Worm (Caenorhabditis elegans) whole organism, late embryonic: ENCODE measurements around the gene Y102A5C.2.

Experiments used
- ceh-24 ChIP-seq: sonication (generic microtip); optimal IDR thresholded peaks from 2 replicates; lab custom pipeline; 2016; ENCODE audit warnings: mild to moderate bottlenecking, missing genetic modification characterization, missing compliant biosample characterization
- ceh-30 ChIP-seq: fragments of 150-350 bp; optimal IDR thresholded peaks from 2 replicates; lab custom pipeline; 2014; ENCODE audit warnings: missing biosample characterization, missing genetic modification characterization
- ceh-34 ChIP-seq: sonication (generic microtip); optimal IDR thresholded peaks from 2 replicates; lab custom pipeline; 2016; ENCODE audit warnings: mild to moderate bottlenecking, missing genetic modification characterization, missing compliant biosample characterization
- ceh-6 ChIP-seq: fragments of 200-800 bp; sonication (Bioruptor generic); optimal IDR thresholded peaks from 2 replicates; lab custom pipeline; 2018; ENCODE audit warnings: mild to moderate bottlenecking, missing genetic modification characterization, missing compliant biosample characterization
- ceh-9 ChIP-seq: sonication (generic microtip); optimal IDR thresholded peaks from 2 replicates; lab custom pipeline; 2016; ENCODE audit warnings: mild to moderate bottlenecking, missing genetic modification characterization, inconsistent platforms, missing compliant biosample characterization
- hlh-13 ChIP-seq: fragments of 200-800 bp; sonication (Bioruptor generic); optimal IDR thresholded peaks from 2 replicates; lab custom pipeline; 2018; ENCODE audit warnings: mild to moderate bottlenecking, missing genetic modification characterization, missing compliant biosample characterization
- lim-6 ChIP-seq: sonication (generic microtip); optimal IDR thresholded peaks from 2 replicates; lab custom pipeline; 2016; ENCODE audit warnings: missing genetic modification characterization, missing compliant biosample characterization
- lin-11 ChIP-seq: fragments of 200-800 bp; sonication (Bioruptor generic); optimal IDR thresholded peaks from 2 replicates; lab custom pipeline; 2018; ENCODE audit warnings: mild to moderate bottlenecking, missing genetic modification characterization, missing compliant biosample characterization
- nhr-11 ChIP-seq: fragments of 150-350 bp; optimal IDR thresholded peaks from 2 replicates; lab custom pipeline; 2014; ENCODE audit warnings: missing biosample characterization, missing genetic modification characterization
- pha-4 ChIP-seq: fragments of 150-350 bp; optimal IDR thresholded peaks from 2 replicates; lab custom pipeline; 2018; ENCODE audit warnings: missing biosample characterization, missing genetic modification reagents, missing genetic modification characterization
- sox-4 ChIP-seq: sonication (generic microtip); optimal IDR thresholded peaks from 2 replicates; lab custom pipeline; 2017; ENCODE audit warnings: mild to moderate bottlenecking, missing genetic modification characterization, inconsistent platforms, missing compliant biosample characterization
- syd-9 ChIP-seq: sonication (generic microtip); optimal IDR thresholded peaks from 2 replicates; lab custom pipeline; 2016; ENCODE audit warnings: mild to moderate bottlenecking, missing genetic modification characterization, moderate library complexity, missing compliant biosample characterization
- tbx-2 ChIP-seq: sonication (generic microtip); optimal IDR thresholded peaks from 2 replicates; lab custom pipeline; 2016; ENCODE audit warnings: missing genetic modification characterization, missing compliant biosample characterization
- unc-42 ChIP-seq: sonication (generic microtip); optimal IDR thresholded peaks from 2 replicates; lab custom pipeline; 2016; ENCODE audit warnings: missing genotype, missing genetic modification characterization, missing compliant biosample characterization

DNA sequence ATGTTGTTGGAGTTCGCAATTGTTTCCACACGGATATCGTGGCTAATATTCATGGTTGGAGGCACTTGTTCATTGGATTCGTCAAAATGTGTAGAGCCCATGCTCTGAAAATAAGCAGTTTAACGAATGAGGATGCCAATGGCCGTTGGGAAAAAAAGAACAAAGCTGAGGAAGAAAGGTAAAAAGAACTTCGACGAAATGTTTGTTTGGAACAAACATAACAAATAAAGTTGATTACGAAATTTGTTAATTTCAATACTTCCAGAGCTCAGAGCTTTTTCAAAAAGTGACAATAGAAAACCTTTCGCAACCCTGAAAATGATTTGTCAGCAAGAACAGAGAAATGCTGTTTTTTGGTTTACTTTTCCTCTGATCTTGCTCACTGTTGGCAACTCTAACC lies 38.5 kb upstream of the Y102A5C.2 start, which contains the start of gene F09C6.3:
- no peak for TF ChIP-seq ceh-24 (tag; lab: Kevin White, UChicago)
- no peak for TF ChIP-seq hlh-13 (GFP tag; lab: Kevin White, UChicago)
- TF ChIP-seq sox-4 = no peak
- TF ChIP-seq tbx-2 (tag; lab: Kevin White, UChicago) = no peak
- TF ChIP-seq lim-6 (tag; lab: Kevin White, UChicago) = no peak
- no peak for TF ChIP-seq pha-4
- TF ChIP-seq ceh-30 = no peak
- no peak for TF ChIP-seq ceh-9 (tag; lab: Kevin White, UChicago)
- TF ChIP-seq unc-42 (tag; lab: Kevin White, UChicago) = no peak
- no peak for TF ChIP-seq ceh-6 (GFP tag; lab: Kevin White, UChicago)
- no peak for TF ChIP-seq ceh-34 (tag; lab: Kevin White, UChicago)
- no peak for TF ChIP-seq nhr-11
- no peak for TF ChIP-seq lin-11 (tag; lab: Kevin White, UChicago)
- TF ChIP-seq syd-9 = no peak
